Fruit fly (Drosophila melanogaster) ovary, adult (tissue): ENCODE results near the gene CG6414.
"Not testable (repeated sequence)": the region's sequence is repeated elsewhere in the genome, so short reads cannot be mapped to it uniquely, and the experiment has no call there.

Experiments used
- CG17801 ChIP-seq: fragments of 200-800 bp; optimal IDR thresholded peaks from 2 replicates; lab custom pipeline; 2019; ENCODE audit warnings: missing biosample characterization, mild to moderate bottlenecking, missing genetic modification characterization, moderate library complexity; ENCODE audit not compliant: partially characterized antibody

The CG6414 gene

DNA sequence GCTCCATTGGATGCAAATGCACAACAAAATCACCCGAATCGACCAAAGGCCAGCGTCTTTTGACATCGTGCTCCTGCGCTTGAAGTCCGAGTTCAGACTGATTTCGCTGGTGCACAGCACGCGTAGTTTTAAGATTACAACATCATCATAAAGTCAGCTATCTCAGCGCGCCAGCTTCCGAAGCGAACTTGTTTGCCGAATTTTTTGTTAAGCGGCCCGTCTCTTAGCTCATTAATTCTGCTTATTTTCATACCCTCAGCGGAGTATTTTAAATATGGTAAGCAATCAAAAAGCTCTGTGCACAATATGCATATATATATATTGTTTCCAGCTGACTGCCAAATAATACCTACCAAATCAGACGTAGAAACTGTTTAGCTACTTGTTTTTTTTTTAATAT, at the start of gene CG6414:
CG6414 (minus strand) TSS at position 101 of the 400 bp plus-strand sequence.
- no peak for TF ChIP-seq CG17801 (GFP tag; lab: Kevin White, UChicago)

DNA sequence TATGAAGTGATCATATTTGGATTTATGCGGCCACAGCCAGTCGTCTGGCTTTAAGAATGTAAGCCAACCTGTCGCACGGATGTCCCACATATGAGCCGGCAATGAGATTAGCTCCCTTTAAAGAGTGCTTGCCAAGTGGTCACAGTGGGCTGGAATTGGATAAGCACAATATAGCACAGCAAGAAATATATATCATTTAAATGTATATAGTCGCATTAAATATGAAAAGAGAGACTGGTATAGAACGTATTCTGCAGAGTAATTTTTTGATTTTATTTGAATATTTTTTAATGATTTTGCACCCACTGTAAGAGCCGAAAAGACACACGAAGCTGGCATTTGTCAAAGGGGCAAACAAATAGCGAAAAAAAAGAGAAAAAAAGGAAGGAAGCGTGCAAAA, 49.0 kb upstream of the CG6414 start:
- no peak for TF ChIP-seq CG17801 (GFP tag; lab: Kevin White, UChicago)

DNA sequence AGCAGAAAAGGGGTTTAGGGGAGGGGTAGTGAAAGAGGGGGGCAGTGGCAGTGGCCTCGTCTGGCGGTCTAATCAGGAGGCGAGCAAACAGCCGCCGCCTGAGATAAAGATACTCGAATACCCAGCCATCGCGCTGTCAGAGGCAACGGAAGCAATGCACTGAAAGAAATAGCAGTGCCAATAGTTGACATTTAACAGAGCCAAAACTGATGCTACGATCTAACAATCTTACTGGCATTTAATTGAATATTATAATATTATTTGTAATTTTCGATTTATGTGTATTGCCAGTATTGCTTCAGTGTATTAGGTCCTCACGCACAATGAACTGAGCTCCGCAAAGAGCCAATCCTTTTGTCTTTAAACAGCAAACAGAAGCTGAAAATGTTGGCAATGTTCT, 41.7 kb upstream of the CG6414 start:
- TF ChIP-seq CG17801 (GFP tag; lab: Kevin White, UChicago) = no peak

DNA sequence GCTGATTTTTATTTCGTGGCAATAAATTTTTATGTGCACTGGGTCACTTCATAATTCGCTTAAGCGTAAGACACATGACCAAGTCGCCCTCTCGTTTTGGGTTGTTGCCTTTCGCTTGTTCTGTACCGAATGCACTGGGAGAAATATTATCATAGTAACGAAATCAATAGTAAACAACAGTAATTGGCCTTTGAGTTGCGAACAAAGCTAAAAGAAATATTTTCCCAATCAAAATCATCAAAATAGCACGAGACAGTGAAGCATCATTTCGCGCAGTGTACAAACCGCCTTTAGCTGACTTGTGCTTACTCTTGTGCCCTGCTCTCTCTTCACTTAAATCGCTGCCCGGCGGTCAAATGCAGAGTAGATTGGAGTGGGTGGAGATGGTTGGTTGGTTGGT, 39.7 kb upstream of the CG6414 start:
- TF ChIP-seq CG17801 (GFP tag; lab: Kevin White, UChicago) = no peak

DNA sequence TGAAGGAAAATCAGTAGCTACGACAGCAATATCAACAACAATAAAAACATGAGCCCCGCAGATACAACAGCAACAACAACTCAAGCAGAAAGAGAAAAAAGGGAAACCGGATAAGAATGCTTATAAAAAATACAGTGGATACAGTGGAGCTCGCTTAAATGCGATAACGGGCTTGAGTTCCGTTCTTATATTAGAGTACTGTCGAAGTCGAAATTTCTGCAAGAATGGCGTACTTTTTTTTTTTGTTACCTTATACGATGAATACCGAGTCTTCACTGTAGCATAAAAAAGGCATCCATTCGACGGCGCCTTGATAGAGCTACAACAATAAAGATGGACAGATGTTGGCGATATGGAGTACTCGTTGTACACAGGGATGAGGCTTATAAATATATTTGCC, 39.0 kb upstream of the CG6414 start:
- TF ChIP-seq CG17801 (GFP tag; lab: Kevin White, UChicago) = no peak

DNA sequence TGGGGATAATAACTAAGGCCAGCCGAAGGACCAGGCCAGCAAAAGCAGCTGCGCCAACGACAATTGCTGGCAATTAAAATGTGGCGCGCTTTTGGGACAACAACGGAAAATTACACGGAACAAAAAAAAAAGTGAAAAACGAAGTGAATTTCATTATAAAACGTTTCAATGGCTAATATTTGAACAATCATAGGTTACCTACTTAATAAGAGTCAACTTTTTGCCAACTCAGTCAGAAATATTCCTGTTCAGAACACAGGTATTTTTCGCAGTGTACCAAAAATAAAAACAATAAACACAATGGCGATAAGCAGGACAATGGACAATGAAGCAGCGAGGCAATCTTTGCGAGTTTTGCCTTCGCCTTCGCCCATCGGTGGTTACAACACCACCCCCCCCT, 33.9 kb upstream of the CG6414 start:
- TF ChIP-seq CG17801 (GFP tag; lab: Kevin White, UChicago) = no peak

DNA sequence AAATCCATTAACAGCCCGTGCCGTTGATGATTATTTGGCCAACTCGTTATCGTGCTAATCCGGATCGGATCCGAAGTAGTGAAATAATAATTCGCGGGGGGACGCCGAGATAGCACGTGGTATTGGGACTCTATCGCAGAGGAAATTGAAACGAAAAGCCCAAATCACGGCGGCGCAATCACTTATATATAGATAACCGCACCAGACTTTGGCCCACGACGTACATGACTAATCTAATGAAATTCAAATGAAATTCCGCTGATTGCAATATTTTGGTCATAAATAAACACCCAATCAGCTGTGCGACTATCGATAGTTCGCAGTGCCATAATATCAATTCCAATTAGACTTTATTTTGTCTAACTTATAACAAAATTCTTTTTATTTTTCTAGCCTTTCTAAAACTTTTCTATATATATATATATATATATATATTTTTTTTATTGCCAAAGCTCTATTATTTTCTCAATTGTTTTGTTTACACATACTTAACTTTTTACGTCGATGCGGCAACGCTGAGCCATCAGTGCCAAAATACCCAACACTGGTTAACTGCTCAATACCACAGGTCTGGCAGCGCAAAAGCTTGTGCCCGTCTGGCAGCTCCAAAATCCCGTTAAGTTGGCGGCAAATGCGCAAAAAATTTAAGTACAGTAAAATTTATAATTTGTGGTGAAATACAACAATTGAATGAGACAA, 2.7 kb downstream of the CG6414 start, which contains the start of gene CG6428:
CG6428 (minus strand) TSS at position 310 of the 699 bp plus-strand sequence.
- TF ChIP-seq CG17801 (GFP tag; lab: Kevin White, UChicago) = peak; percentile 50

DNA sequence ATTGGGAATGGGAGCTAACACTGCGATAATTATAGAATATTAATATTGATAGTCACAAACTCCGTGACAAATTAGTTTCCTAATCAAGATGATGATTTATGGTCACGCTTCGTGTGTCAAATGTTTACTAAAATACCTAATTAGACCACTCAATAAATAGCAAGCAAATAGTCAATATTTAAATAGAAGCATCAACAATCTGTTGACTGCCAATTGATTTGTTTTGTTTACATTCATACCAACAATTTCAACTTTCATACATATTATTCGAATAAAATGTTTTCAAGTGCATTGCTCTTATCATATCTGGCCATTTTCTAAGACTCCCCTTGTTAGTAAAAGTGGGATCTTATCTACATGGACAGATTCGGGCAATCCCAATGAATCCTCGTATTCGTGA, 3.5 kb downstream of the CG6414 start:
- TF ChIP-seq CG17801 (GFP tag; lab: Kevin White, UChicago) = no peak

DNA sequence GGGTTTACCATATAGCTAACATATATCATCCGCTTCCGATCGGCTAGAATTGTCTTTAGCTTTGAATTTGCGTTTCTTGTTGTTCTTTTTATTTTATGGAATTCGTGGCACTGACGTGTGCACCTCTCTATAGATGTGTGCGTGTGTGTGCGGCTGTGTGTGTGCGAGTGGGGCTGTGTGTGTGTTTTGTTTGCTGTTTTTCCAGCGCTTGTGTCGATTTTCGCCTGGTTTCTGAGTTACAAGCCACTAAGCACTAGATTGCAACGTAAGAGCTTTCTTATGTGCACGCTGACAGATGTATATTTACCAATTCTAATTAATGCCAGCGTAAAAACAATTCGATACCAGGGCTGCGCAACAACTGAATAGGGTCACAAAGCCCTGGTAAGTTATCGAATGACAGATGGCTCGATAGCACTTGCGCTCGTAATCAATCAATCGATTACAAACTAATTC, 6.2 kb downstream of the CG6414 start, which contains the start of gene lva:
lva (minus strand) TSS at position 363 of the 456 bp plus-strand sequence.
- peak; percentile 23 for TF ChIP-seq CG17801 (GFP tag; lab: Kevin White, UChicago)

DNA sequence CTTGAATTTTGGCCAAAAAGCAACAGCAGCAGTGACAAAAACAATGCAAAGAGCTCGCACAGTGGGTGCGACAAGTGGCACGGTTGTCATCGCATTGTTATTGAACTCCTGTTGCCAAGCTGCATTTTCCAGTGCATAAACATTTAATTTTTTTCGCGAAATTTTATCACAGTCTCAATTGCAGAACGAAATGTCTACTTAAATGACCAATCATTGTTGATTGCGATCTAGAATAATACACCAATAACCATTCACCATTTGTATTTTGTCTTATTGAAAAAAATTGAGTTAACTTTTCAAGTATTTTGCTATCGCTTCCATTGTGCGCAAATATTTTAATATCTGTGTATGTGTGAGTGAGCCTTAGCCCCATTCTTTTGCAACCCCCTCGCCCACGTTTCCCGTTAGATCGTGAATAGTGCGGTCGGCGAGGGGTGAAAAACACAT, 20.9 kb downstream of the CG6414 start:
- TF ChIP-seq CG17801 (GFP tag; lab: Kevin White, UChicago) = peak; percentile 10

DNA sequence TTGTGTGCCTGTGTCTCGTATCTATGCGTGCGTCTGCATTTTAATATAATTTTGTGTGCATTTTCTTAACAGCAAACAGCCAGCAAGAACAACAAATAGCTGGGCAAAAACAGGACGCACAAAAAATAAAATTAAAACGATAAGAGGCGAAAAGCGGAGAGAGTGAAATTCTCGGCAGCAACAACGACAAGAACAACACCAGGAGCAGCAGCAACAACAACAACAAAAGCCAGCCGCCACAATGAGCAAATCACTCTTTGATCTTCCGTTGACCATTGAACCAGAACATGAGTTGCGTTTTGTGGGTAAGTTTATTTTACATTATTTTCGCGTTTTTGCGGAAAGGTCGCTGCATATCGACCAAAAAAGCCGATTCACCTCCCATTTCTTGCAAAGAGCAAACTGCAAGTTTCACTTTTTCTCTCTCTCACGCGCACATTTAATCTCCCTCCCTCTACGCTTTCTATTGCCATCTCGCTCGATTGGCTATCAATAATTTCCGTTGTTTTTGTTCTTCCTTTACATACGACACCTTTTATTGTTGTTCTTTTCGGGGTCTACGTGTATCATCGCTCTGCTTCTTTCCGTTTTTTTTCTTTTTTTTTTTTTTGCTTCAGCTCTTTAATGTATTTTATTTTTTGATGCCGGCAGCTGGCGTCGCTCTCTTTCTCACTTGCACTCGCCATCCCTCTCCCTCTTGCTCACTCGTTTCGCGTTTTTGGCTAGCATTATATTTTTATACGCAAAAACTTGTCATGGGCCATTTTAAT, 21.6 kb downstream of the CG6414 start:
- TF ChIP-seq CG17801 (GFP tag; lab: Kevin White, UChicago) = peak; percentile 8

DNA sequence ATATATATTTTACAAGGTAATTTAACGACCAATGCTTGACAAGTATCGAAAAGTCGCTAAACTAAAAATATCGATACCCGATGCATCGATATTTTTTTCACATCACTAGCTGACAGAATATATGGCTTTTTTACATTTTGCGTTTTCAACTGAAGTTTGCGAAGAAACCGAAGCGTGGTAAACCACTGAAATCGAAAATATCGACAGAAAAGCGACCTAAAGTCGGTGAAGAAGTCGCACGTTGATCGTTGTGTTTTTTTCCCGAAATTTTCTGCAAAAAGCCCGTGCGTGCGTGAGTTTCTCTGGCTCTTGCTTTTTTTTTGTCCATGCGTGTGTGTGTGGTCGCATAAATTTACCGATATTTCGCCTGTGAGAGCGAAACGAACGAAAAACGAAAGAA, 22.3 kb downstream of the CG6414 start, which contains the start of gene Vap33:
Vap33 (plus strand) TSS at position 87 of the 400 bp plus-strand sequence.
- TF ChIP-seq CG17801 (GFP tag; lab: Kevin White, UChicago) = no peak

DNA sequence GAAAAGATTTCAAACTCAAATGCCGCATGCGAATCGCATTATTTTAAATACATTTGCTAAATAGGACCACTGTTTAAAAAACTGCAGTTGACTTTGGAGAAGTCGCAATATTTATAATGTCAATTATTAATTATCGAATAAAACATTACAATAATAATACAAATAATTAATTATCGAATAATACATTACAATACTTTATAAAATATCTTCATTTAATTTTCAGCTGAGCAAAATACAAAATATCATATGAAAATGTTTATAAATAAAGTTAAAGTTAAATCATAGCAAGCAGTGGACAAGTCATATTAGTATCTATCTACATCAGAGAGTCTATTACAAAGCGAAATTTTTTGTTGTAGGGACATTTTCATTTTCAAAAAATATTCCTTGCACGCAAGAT, 26.4 kb downstream of the CG6414 start, which contains the start of gene Gem4c:
Gem4c (plus strand) TSS at position 301 of the 400 bp plus-strand sequence.
- TF ChIP-seq CG17801 (GFP tag; lab: Kevin White, UChicago) = not testable (repeated sequence)

DNA sequence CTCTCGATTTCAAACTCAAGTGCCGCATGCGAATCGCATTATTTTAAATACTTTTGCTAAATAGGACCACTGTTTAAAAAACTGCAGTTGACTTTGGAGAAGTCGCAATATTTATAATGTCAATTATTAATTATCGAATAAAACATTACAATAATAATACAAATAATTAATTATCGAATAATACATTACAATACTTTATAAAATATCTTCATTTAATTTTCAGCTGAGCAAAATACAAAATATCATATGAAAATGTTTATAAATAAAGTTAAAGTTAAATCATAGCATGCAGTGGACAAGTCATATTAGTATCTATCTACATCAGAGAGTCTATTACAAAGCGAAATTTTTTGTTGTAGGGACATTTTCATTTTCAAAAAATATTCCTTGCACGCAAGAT, 30.6 kb downstream of the CG6414 start, which contains the start of gene Gem4b:
Gem4b (plus strand) TSS at position 301 of the 400 bp plus-strand sequence.
- TF ChIP-seq CG17801 (GFP tag; lab: Kevin White, UChicago) = not testable (repeated sequence)

DNA sequence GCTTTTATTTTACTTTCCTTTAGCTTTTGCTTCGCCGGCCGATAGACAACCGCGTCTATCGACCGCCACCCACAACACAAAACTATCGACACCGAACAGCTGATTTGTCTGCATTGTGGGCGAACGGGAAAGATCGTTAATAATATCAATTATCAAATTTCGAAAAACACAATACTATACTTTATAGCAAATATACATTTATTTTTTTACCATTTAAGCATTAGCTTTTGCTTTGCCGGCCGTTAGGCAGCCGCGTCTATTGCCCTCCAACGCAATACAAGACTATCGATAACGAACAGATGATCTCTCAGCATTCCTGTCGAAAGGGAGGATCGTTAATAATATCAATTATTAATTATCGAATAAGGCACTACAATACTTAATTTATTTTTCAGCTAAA, 35.0 kb downstream of the CG6414 start, which contains the start of the genes CG2938 and Glos:
CG2938 (minus strand) TSS at position 296 of the 400 bp plus-strand sequence.
Glos (plus strand) TSS at position 344 of the 400 bp plus-strand sequence.
- TF ChIP-seq CG17801 (GFP tag; lab: Kevin White, UChicago) = peak; percentile 11
